Comparison of ENCODE assay signal across 5 worm cellular contexts in genomic region chrIII:7778530-7778929, ce11.
A peak's percentile ranks its signal among the peaks of the same experiment; 100 is the strongest.
TF ChIP-seq lines count a peak whose summit lies in the region.

No protein-coding gene starts in this region.

TF ChIP-seq in whole organism, L1 larva, 84 proteins besides CTCF, POLR2A, EP300 and RAD21 (continues in another document):
- TF ChIP-seq snu-23 (GFP tag; optimal IDR thresholded peaks at IDR 0.05; lab: Kevin White, UChicago): peak; percentile 4
- TF ChIP-seq mab-9 (GFP tag; IDR thresholded peaks at IDR 0.05; lab: Robert Waterston, UW): no peak
- no peak for TF ChIP-seq sptf-1 (tag; optimal IDR thresholded peaks at IDR 0.05; lab: Kevin White, UChicago)
- TF ChIP-seq ces-1 (GFP tag; optimal IDR thresholded peaks at IDR 0.05; lab: Kevin White, UChicago): no peak
- TF ChIP-seq nhr-85 (tag; lab: Kevin White, UChicago): peak; percentile 38
- peak; percentile 31 for TF ChIP-seq lin-14 (GFP tag; optimal IDR thresholded peaks at IDR 0.05; lab: Kevin White, UChicago)
- TF ChIP-seq nhr-20 (tag; optimal IDR thresholded peaks at IDR 0.05; lab: Kevin White, UChicago): no peak
- TF ChIP-seq vab-15 (tag; optimal IDR thresholded peaks at IDR 0.05; lab: Kevin White, UChicago): no peak
- peak; percentile 30 for TF ChIP-seq nhr-71 (tag; optimal IDR thresholded peaks at IDR 0.05; lab: Kevin White, UChicago)
- no peak for TF ChIP-seq sox-4 (tag; optimal IDR thresholded peaks at IDR 0.05; lab: Kevin White, UChicago)
- TF ChIP-seq sup-37 (GFP tag; optimal IDR thresholded peaks at IDR 0.05; lab: Kevin White, UChicago): no peak
- peak; percentile 40 for TF ChIP-seq unc-130 (tag; optimal IDR thresholded peaks at IDR 0.05; lab: Kevin White, UChicago)
- TF ChIP-seq lsy-2 (tag; optimal IDR thresholded peaks at IDR 0.05; lab: Kevin White, UChicago): peak; percentile 68 to 83
- no peak for TF ChIP-seq xbp-1 (tag; optimal IDR thresholded peaks at IDR 0.05; lab: Kevin White, UChicago)
- no peak for TF ChIP-seq elt-2 (tag; optimal IDR thresholded peaks at IDR 0.05; lab: Kevin White, UChicago)
- no peak for TF ChIP-seq fkh-4 (tag; optimal IDR thresholded peaks at IDR 0.05; lab: Kevin White, UChicago; ENCODE audit: borderline replicate concordance)
- no peak for TF ChIP-seq aha-1 (tag; optimal IDR thresholded peaks at IDR 0.05; lab: Kevin White, UChicago)
- TF ChIP-seq elt-3 (tag; optimal IDR thresholded peaks at IDR 0.05; lab: Kevin White, UChicago): no peak
- no peak for TF ChIP-seq zip-4 (GFP tag; optimal IDR thresholded peaks at IDR 0.05; lab: Kevin White, UChicago)

TF ChIP-seq in whole organism, L2 larva, 48 proteins besides CTCF, POLR2A, EP300 and RAD21:
- TF ChIP-seq peb-1 (tag; optimal IDR thresholded peaks at IDR 0.05; lab: Kevin White, UChicago): no peak
- TF ChIP-seq alr-1 (tag; optimal IDR thresholded peaks at IDR 0.05; lab: Kevin White, UChicago): no peak
- no peak for TF ChIP-seq nhr-129 (tag; optimal IDR thresholded peaks at IDR 0.05; lab: Kevin White, UChicago)
- no peak for TF ChIP-seq lin-11 (tag; optimal IDR thresholded peaks at IDR 0.05; lab: Kevin White, UChicago)
- peak; percentile 14 for TF ChIP-seq F13H6.1 (tag; optimal IDR thresholded peaks at IDR 0.05; lab: Kevin White, UChicago)
- TF ChIP-seq lin-39 (tag; optimal IDR thresholded peaks at IDR 0.05; lab: Kevin White, UChicago): no peak
- no peak for TF ChIP-seq sma-9 (GFP tag; optimal IDR thresholded peaks at IDR 0.05; lab: Kevin White, UChicago)
- no peak for TF ChIP-seq sma-9 (tag; optimal IDR thresholded peaks at IDR 0.05; lab: Kevin White, UChicago)
- TF ChIP-seq lsy-2 (tag; optimal IDR thresholded peaks at IDR 0.05; lab: Kevin White, UChicago): peak in 1 of 2 experiments; percentile 91
- TF ChIP-seq egl-27 (tag; optimal IDR thresholded peaks at IDR 0.05; lab: Kevin White, UChicago): no peak
- no peak for TF ChIP-seq nhr-23 (tag; optimal IDR thresholded peaks at IDR 0.05; lab: Kevin White, UChicago)
- TF ChIP-seq mab-5 (tag; optimal IDR thresholded peaks at IDR 0.05; lab: Kevin White, UChicago): peak; percentile 89
- TF ChIP-seq aly-2 (tag; optimal IDR thresholded peaks at IDR 0.05; lab: Kevin White, UChicago): no peak

TF ChIP-seq in whole organism, L3 larva, 47 proteins besides CTCF, POLR2A, EP300 and RAD21:
- TF ChIP-seq eor-1 (tag; optimal IDR thresholded peaks at IDR 0.05; lab: Kevin White, UChicago) (no peak), nfya-1 (tag; optimal IDR thresholded peaks at IDR 0.05; lab: Kevin White, UChicago; ENCODE audit: insufficient read depth) (peak; percentile 96), elt-1 (tag; optimal IDR thresholded peaks at IDR 0.05; lab: Kevin White, UChicago) (no peak), mml-1 (tag; optimal IDR thresholded peaks at IDR 0.05; lab: Kevin White, UChicago) (no peak), ZK546.5 (tag; optimal IDR thresholded peaks at IDR 0.05; lab: Kevin White, UChicago) (no peak), egl-5 (tag; optimal IDR thresholded peaks at IDR 0.05; lab: Kevin White, UChicago) (peak; percentile 31), R02D3.7 (tag; optimal IDR thresholded peaks at IDR 0.05; lab: Kevin White, UChicago) (no peak), nhr-76 (tag; optimal IDR thresholded peaks at IDR 0.05; lab: Kevin White, UChicago) (no peak), elt-3 (tag; optimal IDR thresholded peaks at IDR 0.05; lab: Kevin White, UChicago) (no peak), lsy-12 (tag; optimal IDR thresholded peaks at IDR 0.05; lab: Kevin White, UChicago) (no peak)

TF ChIP-seq in whole organism, late embryonic, 69 proteins besides CTCF, POLR2A, EP300 and RAD21:
- TF ChIP-seq nfya-1 (tag; optimal IDR thresholded peaks at IDR 0.05; lab: Kevin White, UChicago) (peak; percentile 81), nhr-11 (tag; optimal IDR thresholded peaks at IDR 0.05; lab: Kevin White, UChicago) (no peak), npax-4 (tag; optimal IDR thresholded peaks at IDR 0.05; lab: Kevin White, UChicago) (no peak), ama-1 (optimal IDR thresholded peaks at IDR 0.05; lab: Kevin White, UChicago) (no peak), gmeb-2 (tag; optimal IDR thresholded peaks at IDR 0.05; lab: Kevin White, UChicago) (no peak), unc-86 (tag; optimal IDR thresholded peaks at IDR 0.05; lab: Kevin White, UChicago) (no peak), dmd-4 (tag; optimal IDR thresholded peaks at IDR 0.05; lab: Kevin White, UChicago; ENCODE audit: borderline replicate concordance) (no peak), ceh-31 (tag; optimal IDR thresholded peaks at IDR 0.05; lab: Kevin White, UChicago) (no peak), pag-3 (tag; optimal IDR thresholded peaks at IDR 0.05; lab: Kevin White, UChicago; ENCODE audit: borderline replicate concordance) (no peak), hlh-15 (tag; optimal IDR thresholded peaks at IDR 0.05; lab: Kevin White, UChicago) (no peak), eyg-1 (tag; optimal IDR thresholded peaks at IDR 0.05; lab: Kevin White, UChicago) (no peak), unc-55 (GFP tag; optimal IDR thresholded peaks at IDR 0.05; lab: Kevin White, UChicago) (peak; percentile 47), hlh-13 (GFP tag; optimal IDR thresholded peaks at IDR 0.05; lab: Kevin White, UChicago) (no peak)

TF ChIP-seq in whole organism, mixed stage, embryonic, 35 proteins besides CTCF, POLR2A, EP300 and RAD21:
- TF ChIP-seq mab-5 (tag; optimal IDR thresholded peaks at IDR 0.05; lab: Kevin White, UChicago) (peak; percentile 94), sem-2 (GFP tag; optimal IDR thresholded peaks at IDR 0.05; lab: Kevin White, UChicago) (no peak), lsy-2 (tag; optimal IDR thresholded peaks at IDR 0.05; lab: Kevin White, UChicago) (peak; percentile 88), nhr-2 (tag; optimal IDR thresholded peaks at IDR 0.05; lab: Kevin White, UChicago) (peak; percentile 48), blmp-1 (tag; optimal IDR thresholded peaks at IDR 0.05; lab: Kevin White, UChicago) (no peak), unc-62 (GFP tag; optimal IDR thresholded peaks at IDR 0.05; lab: Kevin White, UChicago) (peak; percentile 78), ces-1 (GFP tag; optimal IDR thresholded peaks at IDR 0.05; lab: Kevin White, UChicago) (no peak), hlh-1 (tag; optimal IDR thresholded peaks at IDR 0.05; lab: Kevin White, UChicago) (peak; percentile 88), unc-39 (tag; optimal IDR thresholded peaks at IDR 0.05; lab: Kevin White, UChicago) (no peak)

Comparison
In these comparisons a context has a peak if more than half of its experiments do, and no peak if none do; other contexts are left out.
1. Of the 10 proteins assayed by ChIP-seq in both whole organism, L1 larva and whole organism, late embryonic: peak only in whole organism, L1 larva: rnt-1; only in whole organism, late embryonic: none; in both: none; in neither: 9.